Fruit fly (Drosophila melanogaster) whole organism, adult: ENCODE results near the gene CG14995.

ENCODE experiments used
- CG11617 ChIP-seq: fragments of 200-800 bp; sonication (Bioruptor generic); optimal IDR thresholded peaks from 2 replicates; lab custom pipeline; 2017; ENCODE audit warnings: mild to moderate bottlenecking, missing biosample characterization, missing genetic modification reagents, missing genetic modification characterization
- CG14711 ChIP-seq: fragments of 200-800 bp; sonication (Bioruptor generic); optimal IDR thresholded peaks from 2 replicates; lab custom pipeline; 2018; ENCODE audit warnings: missing biosample characterization, mild to moderate bottlenecking, missing genetic modification characterization, moderate library complexity
- Clk ChIP-seq: fragments of 200-800 bp; sonication (Bioruptor generic); optimal IDR thresholded peaks from 2 replicates; lab custom pipeline; 2017; ENCODE audit warnings: missing biosample characterization, missing genetic modification characterization
- tj ChIP-seq: fragments of 200-800 bp; sonication (Bioruptor generic); optimal IDR thresholded peaks from 3 replicates; lab custom pipeline; 2017; ENCODE audit warnings: missing biosample characterization, mild to moderate bottlenecking, missing genetic modification characterization, moderate library complexity
- toe ChIP-seq: fragments of 200-800 bp; sonication (Bioruptor generic); optimal IDR thresholded peaks from 2 replicates; lab custom pipeline; 2016; ENCODE audit warnings: missing biosample characterization, missing genetic modification characterization

DNA sequence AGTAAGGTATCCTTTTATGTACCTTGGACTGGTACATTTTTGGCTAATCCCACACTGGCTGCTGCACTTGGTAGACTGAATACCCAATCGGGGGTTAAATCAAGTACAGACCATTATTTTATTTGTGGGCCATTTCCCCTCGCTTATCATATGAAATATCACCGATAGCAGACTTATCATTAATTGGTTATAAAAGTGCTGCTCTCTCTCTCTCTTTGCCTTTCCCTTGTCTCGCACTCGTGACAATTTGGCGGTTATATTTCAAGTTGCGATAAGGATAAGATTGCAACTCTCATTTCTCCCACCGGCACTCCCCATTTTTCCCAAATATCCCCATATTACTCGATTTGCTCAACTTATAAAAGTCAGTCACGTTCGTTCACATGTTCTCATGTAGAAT, 12.6 kb upstream of the CG14995 start:
- no peak for TF ChIP-seq tj (GFP tag; lab: Kevin White, UChicago)
- TF ChIP-seq CG14711 (tag; lab: Kevin White, UChicago) = no peak
- TF ChIP-seq CG11617 (GFP tag; lab: Kevin White, UChicago) = no peak
- TF ChIP-seq toe (GFP tag; lab: Kevin White, UChicago) = no peak
- no peak for TF ChIP-seq Clk
